Worm (Caenorhabditis elegans) whole organism, L2 larva: ENCODE measurements around the gene H40L08.9.

Source experiments
- blmp-1 ChIP-seq: sonication (generic microtip); optimal IDR thresholded peaks from 2 replicates; lab custom pipeline; 2017; ENCODE audit warnings: missing genetic modification characterization, mild to moderate bottlenecking, missing compliant biosample characterization, antibody characterized with exemption, moderate library complexity; ENCODE audit not compliant: insufficient read depth
- ceh-16 ChIP-seq: fragments of 150-350 bp; optimal IDR thresholded peaks from 2 replicates; lab custom pipeline; 2014; ENCODE audit warnings: missing biosample characterization, missing genetic modification characterization
- egl-27 ChIP-seq: sonication (generic microtip); optimal IDR thresholded peaks from 3 replicates; lab custom pipeline; 2017; ENCODE audit warnings: missing biosample characterization, missing genetic modification reagents, missing genetic modification characterization
- gmeb-1 ChIP-seq: fragments of 150-350 bp; optimal IDR thresholded peaks from 2 replicates; lab custom pipeline; 2014; ENCODE audit warnings: missing biosample characterization, missing genetic modification characterization
- lin-39 ChIP-seq: fragments of 150-350 bp; optimal IDR thresholded peaks from 2 replicates; lab custom pipeline; 2014; ENCODE audit warnings: missing biosample characterization, missing genetic modification reagents, missing genetic modification characterization
- mab-5 ChIP-seq: fragments of 150-350 bp; optimal IDR thresholded peaks from 2 replicates; lab custom pipeline; 2014; ENCODE audit warnings: missing biosample characterization, missing genetic modification characterization
- nhr-11 ChIP-seq: fragments of 150-350 bp; optimal IDR thresholded peaks from 2 replicates; lab custom pipeline; 2014; ENCODE audit warnings: missing biosample characterization, missing genetic modification characterization
- nhr-12 ChIP-seq: fragments of 150-350 bp; optimal IDR thresholded peaks from 2 replicates; lab custom pipeline; 2014; ENCODE audit warnings: missing biosample characterization, missing genetic modification characterization
- nhr-237 ChIP-seq: fragments of 150-350 bp; optimal IDR thresholded peaks from 2 replicates; lab custom pipeline; 2014; ENCODE audit warnings: missing biosample characterization, missing genetic modification characterization
- sma-9 ChIP-seq, 2 experiments: fragments of 150-350 bp in 1 of 2; sonication (generic microtip) in 1 of 2; optimal IDR thresholded peaks; 2 replicates each; lab custom pipeline; 2014 to 2016; ENCODE audit warnings: missing genetic modification characterization in 2 of 2, mild to moderate bottlenecking in 1 of 2, missing biosample characterization in 1 of 2, missing compliant biosample characterization in 1 of 2, missing genetic modification reagents in 1 of 2, moderate library complexity in 1 of 2

- TF ChIP-seq ceh-16 (tag; lab: Kevin White, UChicago) = no peak
- TF ChIP-seq lin-39 (tag; lab: Kevin White, UChicago) = no peak
- TF ChIP-seq nhr-11 = no peak
- no peak for TF ChIP-seq sma-9 (GFP tag; optimal IDR thresholded peaks at IDR 0.05; lab: Kevin White, UChicago)
- no peak for TF ChIP-seq sma-9 (tag; optimal IDR thresholded peaks at IDR 0.05; lab: Kevin White, UChicago)
- TF ChIP-seq gmeb-1 (tag; lab: Kevin White, UChicago) = no peak
- no peak for TF ChIP-seq blmp-1 (tag; lab: Kevin White, UChicago)
- TF ChIP-seq nhr-237 = no peak
- no peak for TF ChIP-seq egl-27
- TF ChIP-seq mab-5 (tag; lab: Kevin White, UChicago) = no peak
- TF ChIP-seq nhr-12 (tag; lab: Kevin White, UChicago) = no peak
These were observed 20.4 kb downstream of the H40L08.9 start, which contains the start of gene H03G16.7 for ce11 chrX:15055914-15056313.
